Fruit fly (Drosophila melanogaster): ENCODE data around the gene Ccp84Ac.

Ccp84Ac gene

DNA sequence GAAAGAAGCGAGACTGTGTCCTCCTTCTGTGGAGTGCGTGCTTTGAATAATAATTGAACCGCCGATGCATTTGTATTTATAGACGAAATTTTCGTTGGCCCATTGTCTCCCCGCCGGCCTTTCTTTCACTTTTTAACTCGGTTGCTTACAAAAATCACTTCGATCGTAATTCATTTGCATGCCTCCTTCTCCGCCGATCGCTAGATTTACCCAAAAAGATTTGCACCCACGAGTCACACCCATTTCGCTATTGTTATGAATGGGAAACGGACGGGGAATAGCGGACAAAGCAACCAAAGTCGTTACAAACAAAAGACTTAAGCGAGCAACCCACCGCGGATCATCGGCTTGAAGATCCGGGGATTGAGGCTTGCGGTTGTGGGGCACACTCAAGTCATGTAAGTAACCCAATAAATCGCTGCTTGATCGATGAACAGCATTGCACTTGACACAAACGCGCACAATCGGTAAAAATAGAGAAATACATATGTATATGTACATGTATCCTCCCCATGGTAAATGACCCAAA lies at the start of gene Ccp84Ac:
Gene Ccp84Ac (minus strand): TSS at position 51 of the 529 bp plus-strand sequence.
- TF ChIP-seq cic (GFP tag; optimal IDR thresholded peaks at IDR 0.05) (no peak), cnc (optimal IDR thresholded peaks at IDR 0.05) (no peak), CG7045 (GFP tag; optimal IDR thresholded peaks at IDR 0.05) (no peak), toe (GFP tag; optimal IDR thresholded peaks at IDR 0.05) (no peak), Crg-1 (GFP tag; optimal IDR thresholded peaks at IDR 0.05) (no peak), CG14711 (tag; optimal IDR thresholded peaks at IDR 0.05) (no peak)

- TF ChIP-seq Mnt (GFP tag; optimal IDR thresholded peaks at IDR 0.05) (no peak), kay (GFP tag; ENCODE audit: borderline replicate concordance) (no peak), CG5204 (GFP tag; optimal IDR thresholded peaks at IDR 0.05) (no peak), Hr96 (GFP tag; optimal IDR thresholded peaks at IDR 0.05) (no peak), cnc (optimal IDR thresholded peaks at IDR 0.05) (no peak), CG7045 (GFP tag; optimal IDR thresholded peaks at IDR 0.05) (no peak), Clk (GFP tag; optimal IDR thresholded peaks at IDR 0.05) (no peak), CG7101 (tag; optimal IDR thresholded peaks at IDR 0.05) (no peak), ovo (GFP tag; optimal IDR thresholded peaks at IDR 0.05) (no peak), CG14711 (tag; optimal IDR thresholded peaks at IDR 0.05) (no peak), Crg-1 (GFP tag; optimal IDR thresholded peaks at IDR 0.05) (no peak), bab1 (GFP tag; optimal IDR thresholded peaks at IDR 0.05) (no peak), CG1620 (GFP tag; optimal IDR thresholded peaks at IDR 0.05) (no peak), pad (GFP tag; optimal IDR thresholded peaks at IDR 0.05) (no peak), toe (GFP tag; optimal IDR thresholded peaks at IDR 0.05) (no peak)
These were observed 48.0 kb upstream of the Ccp84Ac start, which contains the start of gene zen2 for dm6 chr3R:6744036-6744435. Gene zen2, minus strand, starts transcription at chr3R:6744136.

DNA sequence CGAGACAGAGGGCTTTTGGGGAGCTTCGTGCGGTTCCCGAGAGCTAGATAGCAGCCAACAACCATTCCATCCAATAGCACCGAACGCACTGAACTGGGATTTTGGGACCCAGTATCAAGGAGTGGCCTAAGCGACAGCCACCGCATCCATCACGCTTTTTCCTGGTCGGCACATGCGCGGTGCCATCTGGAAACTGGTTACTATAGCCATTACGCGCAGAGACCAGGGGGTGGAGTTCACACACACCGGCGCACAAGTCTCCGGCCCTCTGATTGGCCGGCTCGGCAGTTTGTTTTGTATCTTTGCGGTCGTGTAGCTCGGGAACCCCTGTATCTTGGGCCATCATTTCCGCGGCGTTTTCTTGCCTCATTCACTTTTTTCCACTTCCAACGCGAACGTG lies 45.9 kb upstream of the Ccp84Ac start, which contains the start of gene pb:
Gene pb (minus strand): TSS at position 81 of the 400 bp plus-strand sequence.
- TF ChIP-seq CG14711 (tag; optimal IDR thresholded peaks at IDR 0.05) (no peak), cnc (optimal IDR thresholded peaks at IDR 0.05) (no peak), ovo (GFP tag; optimal IDR thresholded peaks at IDR 0.05) (no peak), CG12768 (GFP tag; optimal IDR thresholded peaks at IDR 0.05) (no peak), kay (GFP tag; ENCODE audit: borderline replicate concordance) (peak; percentile 20), CG1620 (GFP tag; optimal IDR thresholded peaks at IDR 0.05) (no peak), CG11617 (GFP tag; optimal IDR thresholded peaks at IDR 0.05) (no peak), Crg-1 (GFP tag; optimal IDR thresholded peaks at IDR 0.05) (no peak)

dm6 chr3R:6741400-6741959 lies 45.4 kb upstream of the Ccp84Ac start:
- TF ChIP-seq Clk (GFP tag; optimal IDR thresholded peaks at IDR 0.05) = no peak
- TF ChIP-seq CG1620 (GFP tag; optimal IDR thresholded peaks at IDR 0.05) = no peak
- no peak for TF ChIP-seq Hr96 (GFP tag; optimal IDR thresholded peaks at IDR 0.05)
- no peak for TF ChIP-seq cic (GFP tag; optimal IDR thresholded peaks at IDR 0.05)
- TF ChIP-seq CG14711 (tag; optimal IDR thresholded peaks at IDR 0.05) = no peak
- no peak for TF ChIP-seq CG5204 (GFP tag; optimal IDR thresholded peaks at IDR 0.05)
- TF ChIP-seq kay (GFP tag; ENCODE audit: borderline replicate concordance) = no peak
- no peak for TF ChIP-seq toe (GFP tag; optimal IDR thresholded peaks at IDR 0.05)
- TF ChIP-seq tj (GFP tag; optimal IDR thresholded peaks at IDR 0.05) = no peak
- no peak for TF ChIP-seq CG7101 (tag; optimal IDR thresholded peaks at IDR 0.05)
- no peak for TF ChIP-seq Crg-1 (GFP tag; optimal IDR thresholded peaks at IDR 0.05)
- TF ChIP-seq cnc (optimal IDR thresholded peaks at IDR 0.05) = no peak
- no peak for TF ChIP-seq pad (GFP tag; optimal IDR thresholded peaks at IDR 0.05)
- no peak for TF ChIP-seq CG12768 (GFP tag; optimal IDR thresholded peaks at IDR 0.05)

dm6 chr3R:6735722-6736121 lies 39.7 kb upstream of the Ccp84Ac start:
- no peak for TF ChIP-seq CG33017 (tag; optimal IDR thresholded peaks at IDR 0.05)
- TF ChIP-seq Clk (GFP tag; optimal IDR thresholded peaks at IDR 0.05) = no peak
- TF ChIP-seq CG7101 (tag; optimal IDR thresholded peaks at IDR 0.05) = no peak
- TF ChIP-seq CG12768 (GFP tag; optimal IDR thresholded peaks at IDR 0.05) = no peak
- TF ChIP-seq Crg-1 (GFP tag; optimal IDR thresholded peaks at IDR 0.05) = no peak
- TF ChIP-seq kay (GFP tag; ENCODE audit: borderline replicate concordance) = no peak

- TF ChIP-seq CG7101 (tag; optimal IDR thresholded peaks at IDR 0.05) (no peak), Mnt (GFP tag; optimal IDR thresholded peaks at IDR 0.05) (no peak), ovo (GFP tag; optimal IDR thresholded peaks at IDR 0.05) (no peak), Crg-1 (GFP tag; optimal IDR thresholded peaks at IDR 0.05) (no peak), pad (GFP tag; optimal IDR thresholded peaks at IDR 0.05) (no peak), tj (GFP tag; optimal IDR thresholded peaks at IDR 0.05) (no peak), CG33017 (tag; optimal IDR thresholded peaks at IDR 0.05) (no peak), Clk (GFP tag; optimal IDR thresholded peaks at IDR 0.05) (no peak), cic (GFP tag; optimal IDR thresholded peaks at IDR 0.05) (no peak), CG1620 (GFP tag; optimal IDR thresholded peaks at IDR 0.05) (no peak), kay (GFP tag; ENCODE audit: borderline replicate concordance) (no peak), CG5204 (GFP tag; optimal IDR thresholded peaks at IDR 0.05) (no peak), cnc (optimal IDR thresholded peaks at IDR 0.05) (no peak), Hr96 (GFP tag; optimal IDR thresholded peaks at IDR 0.05) (no peak)
These were observed 30.0 kb upstream of the Ccp84Ac start for dm6 chr3R:6726119-6726518.
